Worm (Caenorhabditis elegans) whole organism, early embryonic: ENCODE data around the gene osgn-1.

Experiments
- F13C5.2 ChIP-seq: sonication (generic microtip); optimal IDR thresholded peaks from 2 replicates; lab custom pipeline; 2017; ENCODE audit warnings: mild to moderate bottlenecking, missing genetic modification characterization, inconsistent platforms, missing compliant biosample characterization
- ama-1 ChIP-seq: fragments of 150-350 bp; optimal IDR thresholded peaks from 2 replicates; lab custom pipeline; 2014
- ceh-36 ChIP-seq: sonication (generic microtip); optimal IDR thresholded peaks from 2 replicates; lab custom pipeline; 2016; ENCODE audit warnings: missing genetic modification characterization, inconsistent platforms, missing compliant biosample characterization
- ets-7 ChIP-seq: sonication (generic microtip); optimal IDR thresholded peaks from 2 replicates; lab custom pipeline; 2016; ENCODE audit warnings: missing genotype, missing genetic modification characterization, missing compliant biosample characterization
- flt-1 ChIP-seq: fragments of 200-800 bp; sonication (Bioruptor generic); IDR thresholded peaks from 2 replicates; pipeline ENCODE4 v1.3.6; 2022; ENCODE audit warnings: missing genetic modification characterization, missing compliant biosample characterization
- hmg-4 ChIP-seq: fragments of 200-800 bp; sonication (Bioruptor generic); optimal IDR thresholded peaks from 2 replicates; lab custom pipeline; 2018; ENCODE audit warnings: mild to moderate bottlenecking, missing genetic modification characterization, missing compliant biosample characterization
- hnd-1 ChIP-seq: sonication (generic microtip); optimal IDR thresholded peaks from 2 replicates; lab custom pipeline; 2016; ENCODE audit warnings: missing genetic modification characterization, missing compliant biosample characterization
- pes-1 ChIP-seq: fragments of 200-800 bp; sonication (Bioruptor generic); IDR thresholded peaks from 2 replicates; pipeline ENCODE4 v1.3.6; 2022; ENCODE audit warnings: missing genetic modification reagents, missing genetic modification characterization, missing compliant biosample characterization
- scrt-1 ChIP-seq: fragments of 200-800 bp; sonication (Bioruptor generic); IDR thresholded peaks from 2 replicates; pipeline ENCODE4 v1.3.6; 2022; ENCODE audit warnings: missing genetic modification characterization, missing compliant biosample characterization
- sea-1 ChIP-seq: fragments of 200-800 bp; sonication (Bioruptor generic); conservative IDR thresholded peaks from 2 replicates; pipeline ENCODE4 v1.3.6; 2022; ENCODE audit warnings: missing genetic modification characterization, missing compliant biosample characterization
- tbx-11 ChIP-seq: fragments of 200-800 bp; sonication (Bioruptor generic); IDR thresholded peaks from 2 replicates; pipeline ENCODE4 v1.3.6; 2022; ENCODE audit warnings: missing genetic modification characterization, missing compliant biosample characterization

- no peak for TF ChIP-seq ama-1
- TF ChIP-seq sea-1 (GFP tag; lab: Robert Waterston, UW): no peak
- no peak for TF ChIP-seq pes-1
- no peak for TF ChIP-seq ceh-36 (tag; lab: Kevin White, UChicago)
- no peak for TF ChIP-seq F13C5.2 (tag; lab: Kevin White, UChicago)
- no peak for TF ChIP-seq flt-1 (GFP tag; lab: Robert Waterston, UW)
- no peak for TF ChIP-seq hnd-1
- no peak for TF ChIP-seq hmg-4 (GFP tag; lab: Kevin White, UChicago)
- TF ChIP-seq tbx-11: no peak
- TF ChIP-seq ets-7 (tag; lab: Kevin White, UChicago): no peak
- no peak for TF ChIP-seq scrt-1 (GFP tag; lab: Robert Waterston, UW)
Observed at ce11 chrIV:4164392-4164791, 42.8 kb upstream of the osgn-1 start, which contains the start of gene scrm-8.
